Worm (Caenorhabditis elegans) whole organism, young adult: ENCODE measurements around the gene T20B3.14.

ENCODE experiments used
- B0019.2 ChIP-seq: fragments of 200-800 bp; sonication (Bioruptor generic); conservative IDR thresholded peaks from 2 replicates; pipeline ENCODE4 v1.3.6; 2022; ENCODE audit warnings: missing genetic modification reagents, missing genetic modification characterization, missing compliant biosample characterization
- B0261.1 ChIP-seq: sonication (generic microtip); optimal IDR thresholded peaks from 2 replicates; lab custom pipeline; 2016; ENCODE audit warnings: mild to moderate bottlenecking, missing genetic modification characterization, moderate library complexity, missing compliant biosample characterization
- B0336.3 ChIP-seq: fragments of 200-800 bp; sonication (Bioruptor generic); IDR thresholded peaks from 2 replicates; pipeline ENCODE4 v1.3.6; 2022; ENCODE audit warnings: missing genetic modification characterization, missing compliant biosample characterization
- C06A6.2 ChIP-seq: fragments of 200-800 bp; sonication (Bioruptor generic); conservative IDR thresholded peaks from 2 replicates; pipeline ENCODE4 v1.3.6; 2022; ENCODE audit warnings: missing genetic modification characterization, missing compliant biosample characterization
- F22D6.2 ChIP-seq: sonication (generic microtip); optimal IDR thresholded peaks from 2 replicates; lab custom pipeline; 2016; ENCODE audit warnings: mild to moderate bottlenecking, missing genetic modification characterization, missing compliant biosample characterization
- F33H1.4 ChIP-seq: fragments of 200-800 bp; sonication (Bioruptor generic); IDR thresholded peaks from 2 replicates; pipeline ENCODE4 v1.3.6; 2022; ENCODE audit warnings: missing genetic modification reagents, missing genetic modification characterization, missing compliant biosample characterization
- Y53F4B.3 ChIP-seq: fragments of 200-800 bp; sonication (Bioruptor generic); IDR thresholded peaks from 2 replicates; pipeline ENCODE4 v1.3.6; 2022; ENCODE audit warnings: missing genetic modification reagents, missing genetic modification characterization, missing compliant biosample characterization
- Y56A3A.18 ChIP-seq: fragments of 200-800 bp; sonication (Bioruptor generic); IDR thresholded peaks from 2 replicates; pipeline ENCODE4 v1.3.6; 2022; ENCODE audit warnings: missing genetic modification reagents, missing genetic modification characterization, missing compliant biosample characterization
- Y79H2A.3 ChIP-seq: fragments of 200-800 bp; sonication (Bioruptor generic); conservative IDR thresholded peaks from 2 replicates; pipeline ENCODE4 v1.3.6; 2022; ENCODE audit warnings: missing genetic modification reagents, missing genetic modification characterization, missing compliant biosample characterization
- athp-1 ChIP-seq: sonication (generic microtip); optimal IDR thresholded peaks from 2 replicates; lab custom pipeline; 2017; ENCODE audit warnings: mild to moderate bottlenecking, missing genetic modification characterization, missing compliant biosample characterization
- ccch-3 ChIP-seq: fragments of 200-800 bp; sonication (Bioruptor generic); optimal IDR thresholded peaks from 2 replicates; lab custom pipeline; 2018; ENCODE audit warnings: mild to moderate bottlenecking, missing genetic modification characterization, missing compliant biosample characterization
- cebp-1 ChIP-seq, 2 experiments: fragments of 200-800 bp in 1 of 2; sonication (Bioruptor generic) in 1 of 2; sonication (generic microtip) in 1 of 2; IDR thresholded peaks in 1 of 2; optimal IDR thresholded peaks in 1 of 2; 2 replicates each; pipeline versions ENCODE4 v1.3.6 to Lab custom; 2017 to 2022; ENCODE audit warnings: missing compliant biosample characterization in 2 of 2, missing genetic modification characterization in 2 of 2, mild to moderate bottlenecking in 1 of 2, missing genetic modification reagents in 1 of 2, moderate library complexity in 1 of 2
- ceh-100 ChIP-seq: fragments of 200-800 bp; sonication (Bioruptor generic); IDR thresholded peaks from 2 replicates; pipeline ENCODE4 v1.3.6; 2022; ENCODE audit warnings: missing genetic modification reagents, missing genetic modification characterization, missing compliant biosample characterization
- chd-7 ChIP-seq: sonication (generic microtip); optimal IDR thresholded peaks from 2 replicates; lab custom pipeline; 2016; ENCODE audit warnings: mild to moderate bottlenecking, missing genetic modification characterization, moderate library complexity, missing compliant biosample characterization
- die-1 ChIP-seq: sonication (generic microtip); optimal IDR thresholded peaks from 2 replicates; lab custom pipeline; 2016; ENCODE audit warnings: missing genotype, mild to moderate bottlenecking, missing genetic modification characterization, missing compliant biosample characterization
- egl-18 ChIP-seq: fragments of 200-800 bp; sonication (Bioruptor generic); IDR thresholded peaks from 2 replicates; pipeline ENCODE4 v1.3.6; 2022; ENCODE audit warnings: missing genetic modification reagents, missing genetic modification characterization, missing compliant biosample characterization
- gei-17 ChIP-seq: fragments of 200-800 bp; sonication (Bioruptor generic); optimal IDR thresholded peaks from 2 replicates; lab custom pipeline; 2018; ENCODE audit warnings: mild to moderate bottlenecking, missing genetic modification characterization, missing compliant biosample characterization
- hmg-1.2 ChIP-seq: fragments of 200-800 bp; sonication (Bioruptor generic); IDR thresholded peaks from 2 replicates; pipeline ENCODE4 v1.3.6; 2022; ENCODE audit warnings: missing genetic modification reagents, missing genetic modification characterization, missing compliant biosample characterization
- let-526 ChIP-seq: fragments of 200-800 bp; sonication (Bioruptor generic); IDR thresholded peaks from 2 replicates; pipeline ENCODE4 v1.3.6; 2022; ENCODE audit warnings: missing genetic modification reagents, missing genetic modification characterization, missing compliant biosample characterization
- lin-26 ChIP-seq: fragments of 200-800 bp; sonication (Bioruptor generic); IDR thresholded peaks from 2 replicates; pipeline ENCODE4 v1.3.6; 2022; ENCODE audit warnings: missing genetic modification reagents, missing genetic modification characterization, missing compliant biosample characterization
- lin-54 ChIP-seq: fragments of 200-800 bp; sonication (Bioruptor generic); optimal IDR thresholded peaks from 2 replicates; lab custom pipeline; 2018; ENCODE audit warnings: mild to moderate bottlenecking, missing genetic modification characterization, missing compliant biosample characterization
- lir-1 ChIP-seq: fragments of 200-800 bp; sonication (Bioruptor generic); conservative IDR thresholded peaks from 2 replicates; pipeline ENCODE4 v1.3.6; 2022; ENCODE audit warnings: missing genetic modification reagents, missing genetic modification characterization, missing compliant biosample characterization
- lsy-27 ChIP-seq: sonication (generic microtip); optimal IDR thresholded peaks from 2 replicates; lab custom pipeline; 2017; ENCODE audit warnings: missing genetic modification characterization, mild to moderate bottlenecking, missing compliant biosample characterization, antibody characterized with exemption, missing genotype, borderline replicate concordance; ENCODE audit not compliant: insufficient read depth
- madf-10 ChIP-seq: sonication (generic microtip); optimal IDR thresholded peaks from 2 replicates; lab custom pipeline; 2016; ENCODE audit warnings: mild to moderate bottlenecking, missing genetic modification characterization, missing compliant biosample characterization
- madf-3 ChIP-seq: fragments of 200-800 bp; sonication (Bioruptor generic); IDR thresholded peaks from 2 replicates; pipeline ENCODE4 v1.3.6; 2022; ENCODE audit warnings: missing genetic modification reagents, missing genetic modification characterization, missing compliant biosample characterization
- mcd-1 ChIP-seq: fragments of 200-800 bp; sonication (Bioruptor generic); IDR thresholded peaks from 2 replicates; pipeline ENCODE4 v1.3.6; 2022; ENCODE audit warnings: missing genetic modification reagents, missing genetic modification characterization, missing compliant biosample characterization
- nfya-1 ChIP-seq: sonication (generic microtip); optimal IDR thresholded peaks from 2 replicates; lab custom pipeline; 2017; ENCODE audit warnings: antibody characterized with exemption, missing compliant biosample characterization, missing genetic modification characterization, borderline replicate concordance; ENCODE audit not compliant: insufficient read depth
- nfyb-1 ChIP-seq: fragments of 200-800 bp; sonication (Bioruptor generic); IDR thresholded peaks from 2 replicates; pipeline ENCODE4 v1.3.6; 2022; ENCODE audit warnings: missing genetic modification reagents, missing genetic modification characterization, missing compliant biosample characterization
- nhr-90 ChIP-seq: sonication (generic microtip); optimal IDR thresholded peaks from 2 replicates; lab custom pipeline; 2016; ENCODE audit warnings: missing genotype, mild to moderate bottlenecking, missing genetic modification characterization, missing compliant biosample characterization
- pbrm-1 ChIP-seq: fragments of 200-800 bp; sonication (Bioruptor generic); IDR thresholded peaks from 2 replicates; pipeline ENCODE4 v1.3.6; 2022; ENCODE audit warnings: missing genetic modification reagents, missing genetic modification characterization, missing compliant biosample characterization
- pha-4 ChIP-seq: fragments of 150-350 bp; sonication (generic microtip); optimal IDR thresholded peaks from 2 replicates; lab custom pipeline; 2014; ENCODE audit warnings: missing biosample characterization, missing genetic modification reagents, missing genetic modification characterization
- rec-8 ChIP-seq, 2 experiments: sonication (generic microtip); optimal IDR thresholded peaks; 2 replicates each; lab custom pipeline; 2016; ENCODE audit warnings: mild to moderate bottlenecking in 2 of 2, missing genetic modification characterization in 2 of 2, missing genetic modification reagents in 2 of 2, missing genotype in 2 of 2, missing biosample characterization in 1 of 2, missing compliant biosample characterization in 1 of 2, moderate library complexity in 1 of 2
- repo-1 ChIP-seq: sonication (generic microtip); optimal IDR thresholded peaks from 2 replicates; lab custom pipeline; 2017; ENCODE audit warnings: mild to moderate bottlenecking, missing genetic modification characterization, missing compliant biosample characterization
- rpc-1 ChIP-seq, 2 experiments: fragments of 150-350 bp in 1 of 2; sonication (generic microtip) in 1 of 2; optimal IDR thresholded peaks; 2 replicates each; lab custom pipeline; 2014 to 2018; ENCODE audit warnings: missing biosample characterization in 1 of 2, missing genetic modification characterization in 1 of 2, missing genetic modification reagents in 1 of 2, missing genotype in 1 of 2
- ztf-22 ChIP-seq: fragments of 200-800 bp; sonication (Bioruptor generic); optimal IDR thresholded peaks from 2 replicates; lab custom pipeline; 2018; ENCODE audit warnings: mild to moderate bottlenecking, missing genetic modification characterization, moderate library complexity, missing compliant biosample characterization
- ztf-25 ChIP-seq: fragments of 200-800 bp; sonication (Bioruptor generic); IDR thresholded peaks from 2 replicates; pipeline ENCODE4 v1.3.6; 2022; ENCODE audit warnings: missing genetic modification reagents, missing genetic modification characterization, missing compliant biosample characterization

T20B3.14 gene

DNA sequence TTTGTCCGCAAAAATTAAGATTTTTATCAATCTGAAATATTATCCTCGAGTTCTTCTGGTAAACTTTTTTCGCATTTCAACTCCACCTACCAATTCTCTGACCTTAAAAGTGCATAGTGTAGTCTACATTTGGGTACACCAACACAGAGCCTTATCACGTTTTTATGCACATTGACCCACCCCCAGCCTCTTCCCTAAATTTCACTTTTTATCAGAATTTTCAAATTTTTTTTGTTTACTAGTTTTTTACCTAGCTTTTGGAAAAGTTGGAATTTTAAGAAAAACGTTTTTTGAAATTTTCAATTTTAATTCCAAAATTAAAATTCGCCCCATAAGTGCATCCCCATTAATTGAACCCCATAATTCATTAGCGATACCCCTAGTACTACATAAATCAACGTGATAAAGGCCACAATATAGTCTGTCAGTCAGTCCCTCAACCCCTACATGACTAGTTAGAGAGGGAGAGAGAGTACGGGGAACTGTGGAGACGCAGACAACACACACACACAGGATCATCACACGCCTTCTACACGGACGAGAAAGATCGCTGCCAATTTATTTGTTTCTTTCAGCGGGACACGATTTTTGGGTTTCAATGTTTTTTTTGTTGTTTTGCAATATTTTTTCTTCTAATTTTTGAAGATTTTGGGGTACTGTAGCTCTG is 6.4 kb downstream of the T20B3.14 start (continued):
- TF ChIP-seq ztf-22 (GFP tag; lab: Kevin White, UChicago) (no peak), rec-8 (tag; optimal IDR thresholded peaks at IDR 0.05; lab: Kevin White, UChicago) (no peak), F33H1.4 (GFP tag; lab: Robert Waterston, UW) (no peak), madf-3 (GFP tag; lab: Robert Waterston, UW) (no peak), B0019.2 (GFP tag; lab: Robert Waterston, UW) (no peak), cebp-1 (GFP tag; IDR thresholded peaks at IDR 0.05; lab: Robert Waterston, UW) (no peak), cebp-1 (tag; optimal IDR thresholded peaks at IDR 0.05; lab: Kevin White, UChicago) (peak; percentile 22), rpc-1 (optimal IDR thresholded peaks at IDR 0.05; lab: Kevin White, UChicago) (no peak), rpc-1 (tag; optimal IDR thresholded peaks at IDR 0.05; lab: Kevin White, UChicago) (no peak), Y56A3A.18 (no peak), lin-26 (GFP tag; lab: Robert Waterston, UW) (no peak), nhr-90 (no peak), pbrm-1 (no peak), die-1 (tag; lab: Kevin White, UChicago) (no peak), ccch-3 (GFP tag; lab: Kevin White, UChicago) (no peak), Y53F4B.3 (GFP tag; lab: Robert Waterston, UW) (no peak), repo-1 (tag; lab: Kevin White, UChicago) (no peak), Y79H2A.3 (no peak), B0261.1 (tag; lab: Kevin White, UChicago) (no peak), egl-18 (no peak), F22D6.2 (tag; lab: Kevin White, UChicago) (no peak), B0336.3 (GFP tag; lab: Robert Waterston, UW) (peak; percentile 41; the same call in 1 of the 2 replicates), madf-10 (tag; lab: Kevin White, UChicago) (no peak), lsy-27 (tag; lab: Kevin White, UChicago) (no peak), let-526 (no peak), gei-17 (GFP tag; lab: Kevin White, UChicago) (no peak), lir-1 (GFP tag; lab: Robert Waterston, UW) (no peak), athp-1 (tag; lab: Kevin White, UChicago) (no peak), ztf-25 (GFP tag; lab: Robert Waterston, UW) (no peak), C06A6.2 (GFP tag; lab: Robert Waterston, UW) (no peak), chd-7 (tag; lab: Kevin White, UChicago) (no peak), pha-4 (no peak), hmg-1.2 (GFP tag; lab: Robert Waterston, UW) (peak; percentile 90), lin-54 (no peak), mcd-1 (GFP tag; lab: Robert Waterston, UW) (0 out of 2 replicates have a peak, but pooled peaks have one; percentile 17)

- TF ChIP-seq ceh-100 (GFP tag; lab: Robert Waterston, UW) (no peak), nfyb-1 (GFP tag; lab: Robert Waterston, UW) (peak; percentile 46; the same call in 1 of the 2 replicates), nfya-1 (tag; lab: Kevin White, UChicago) (no peak)
These were observed 8.7 kb downstream of the T20B3.14 start for ce11 chrV:16812371-16812770.
